Fruit fly (Drosophila melanogaster) whole organism, embryonic: Measurements from ENCODE around the gene slp1.
A peak's percentile ranks its signal among the peaks of the same experiment; 100 is the strongest.

ENCODE experiments used
- Ada2b ChIP-seq: fragments of 200-800 bp; sonication (Bioruptor generic); IDR thresholded peaks from 2 replicates; pipeline ENCODE4 v1.3.6; 2022; ENCODE audit warnings: missing biosample characterization, missing genetic modification characterization
- Blimp-1 ChIP-seq: fragments of 200-800 bp; sonication (Bioruptor generic); optimal IDR thresholded peaks from 3 replicates; lab custom pipeline; 2018; ENCODE audit warnings: missing biosample characterization, missing genetic modification characterization, mild to moderate bottlenecking, moderate library complexity, missing genetic modification reagents
- CG10366 ChIP-seq: fragments of 200-800 bp; sonication (Bioruptor generic); IDR thresholded peaks from 2 replicates; pipeline ENCODE4 v1.3.6; 2022; ENCODE audit warnings: missing biosample characterization, missing genetic modification characterization
- CG12391 ChIP-seq: fragments of 200-800 bp; sonication (Bioruptor generic); optimal IDR thresholded peaks from 3 replicates; lab custom pipeline; 2018; ENCODE audit warnings: missing biosample characterization, mild to moderate bottlenecking, missing genetic modification characterization, moderate library complexity
- CG1603 ChIP-seq: fragments of 200-800 bp; sonication (Bioruptor generic); optimal IDR thresholded peaks from 2 replicates; lab custom pipeline; 2019; ENCODE audit warnings: missing biosample characterization, mild to moderate bottlenecking, missing genetic modification characterization, moderate library complexity
- CG17568 ChIP-seq: fragments of 200-800 bp; sonication (Bioruptor generic); optimal IDR thresholded peaks from 2 replicates; lab custom pipeline; 2018; ENCODE audit warnings: missing biosample characterization, mild to moderate bottlenecking, missing genetic modification characterization, moderate library complexity
- CG17802 ChIP-seq: fragments of 200-800 bp; sonication (Bioruptor generic); optimal IDR thresholded peaks from 2 replicates; lab custom pipeline; 2018; ENCODE audit warnings: missing biosample characterization, mild to moderate bottlenecking, missing genetic modification characterization, moderate library complexity
- CG18262 ChIP-seq: fragments of 200-800 bp; optimal IDR thresholded peaks from 3 replicates; lab custom pipeline; 2019; ENCODE audit warnings: missing biosample characterization, mild to moderate bottlenecking, missing genetic modification characterization, moderate library complexity
- CG2120 ChIP-seq: fragments of 200-800 bp; sonication (Bioruptor generic); optimal IDR thresholded peaks from 3 replicates; lab custom pipeline; 2016; ENCODE audit warnings: missing biosample characterization, missing genetic modification characterization
- CG2199 ChIP-seq: fragments of 200-800 bp; sonication (Bioruptor generic); IDR thresholded peaks from 3 replicates; pipeline ENCODE4 v1.3.6; 2022; ENCODE audit warnings: missing biosample characterization, missing genetic modification characterization
- CG2712 ChIP-seq: fragments of 200-800 bp; optimal IDR thresholded peaks from 3 replicates; lab custom pipeline; 2019; ENCODE audit warnings: missing biosample characterization, mild to moderate bottlenecking, missing genetic modification characterization, moderate library complexity
- CG31441 ChIP-seq: fragments of 200-800 bp; sonication (Bioruptor generic); IDR thresholded peaks from 2 replicates; pipeline ENCODE4 v1.3.6; 2022; ENCODE audit warnings: missing biosample characterization, missing genetic modification characterization
- CG32772 ChIP-seq: fragments of 200-800 bp; sonication (Bioruptor generic); IDR thresholded peaks from 2 replicates; pipeline ENCODE4 v1.3.6; 2022; ENCODE audit warnings: missing biosample characterization, missing genetic modification characterization
- CG33557 ChIP-seq: fragments of 200-800 bp; sonication (Bioruptor generic); optimal IDR thresholded peaks from 2 replicates; lab custom pipeline; 2019; ENCODE audit warnings: missing biosample characterization, mild to moderate bottlenecking, missing genetic modification characterization, moderate library complexity
- CG3407 ChIP-seq: fragments of 200-800 bp; sonication (Bioruptor generic); optimal IDR thresholded peaks from 2 replicates; lab custom pipeline; 2018; ENCODE audit warnings: missing biosample characterization, mild to moderate bottlenecking, missing genetic modification characterization
- CG34422 ChIP-seq: fragments of 200-800 bp; sonication (Bioruptor generic); IDR thresholded peaks from 3 replicates; pipeline ENCODE4 v1.3.6; 2022; ENCODE audit warnings: missing biosample characterization, missing genetic modification characterization
- CG4424 ChIP-seq: fragments of 200-800 bp; sonication (Bioruptor generic); optimal IDR thresholded peaks from 3 replicates; lab custom pipeline; 2016; ENCODE audit warnings: missing biosample characterization, missing genetic modification characterization
- CG4730 ChIP-seq: fragments of 200-800 bp; sonication (Bioruptor generic); IDR thresholded peaks from 2 replicates; pipeline ENCODE4 v1.3.6; 2022; ENCODE audit warnings: missing biosample characterization, missing genetic modification characterization
- CG5953 ChIP-seq: fragments of 200-800 bp; sonication (Bioruptor generic); IDR thresholded peaks from 2 replicates; pipeline ENCODE4 v1.3.6; 2022; ENCODE audit warnings: missing biosample characterization, missing genetic modification characterization
- CG6254 ChIP-seq: fragments of 200-800 bp; sonication (Bioruptor generic); optimal IDR thresholded peaks from 3 replicates; lab custom pipeline; 2017; ENCODE audit warnings: mild to moderate bottlenecking, missing biosample characterization, missing genetic modification reagents, missing genetic modification characterization
- CG6689 ChIP-seq: fragments of 200-800 bp; sonication (Bioruptor generic); IDR thresholded peaks from 2 replicates; pipeline ENCODE4 v1.3.6; 2022; ENCODE audit warnings: missing biosample characterization, missing genetic modification characterization
- CG8359 ChIP-seq: fragments of 200-800 bp; sonication (Bioruptor generic); optimal IDR thresholded peaks from 2 replicates; lab custom pipeline; 2017; ENCODE audit warnings: missing biosample characterization, mild to moderate bottlenecking, missing genetic modification characterization, borderline replicate concordance
- CG8388 ChIP-seq: fragments of 200-800 bp; sonication (Bioruptor generic); optimal IDR thresholded peaks from 2 replicates; lab custom pipeline; 2019; ENCODE audit warnings: missing biosample characterization, mild to moderate bottlenecking, missing genetic modification characterization, moderate library complexity
- CG8478 ChIP-seq: fragments of >200 bp; optimal IDR thresholded peaks from 2 replicates; lab custom pipeline; 2018
- CG9876 ChIP-seq: fragments of 200-800 bp; sonication (Bioruptor generic); optimal IDR thresholded peaks from 2 replicates; lab custom pipeline; 2016; ENCODE audit warnings: missing biosample characterization, missing genetic modification characterization
- Camta ChIP-seq: fragments of 200-800 bp; sonication (Bioruptor generic); optimal IDR thresholded peaks from 2 replicates; lab custom pipeline; 2016; ENCODE audit warnings: missing biosample characterization, missing genetic modification characterization
- Lim3 ChIP-seq: fragments of 200-800 bp; sonication (Bioruptor generic); IDR thresholded peaks from 2 replicates; pipeline ENCODE4 v1.3.6; 2022; ENCODE audit warnings: missing biosample characterization, missing genetic modification characterization
- Oli ChIP-seq: fragments of 200-800 bp; sonication (Bioruptor generic); optimal IDR thresholded peaks from 2 replicates; lab custom pipeline; 2018; ENCODE audit warnings: missing biosample characterization, mild to moderate bottlenecking, missing genetic modification characterization, moderate library complexity
- Optix ChIP-seq: fragments of 200-800 bp; sonication (Bioruptor generic); IDR thresholded peaks from 3 replicates; pipeline ENCODE4 v1.3.6; 2022; ENCODE audit warnings: missing biosample characterization, missing genetic modification characterization
- az2 ChIP-seq: fragments of 200-800 bp; sonication (Bioruptor generic); optimal IDR thresholded peaks from 3 replicates; lab custom pipeline; 2016; ENCODE audit warnings: missing biosample characterization, missing genetic modification characterization
- cg ChIP-seq: fragments of 200-800 bp; sonication (Bioruptor generic); optimal IDR thresholded peaks from 3 replicates; lab custom pipeline; 2019; ENCODE audit warnings: missing biosample characterization, mild to moderate bottlenecking, missing genetic modification characterization, moderate library complexity
- chif ChIP-seq, 2 experiments: fragments of 200-800 bp; sonication (Bioruptor generic); optimal IDR thresholded peaks; 3 replicates each; lab custom pipeline; 2016; ENCODE audit warnings: missing biosample characterization in 2 of 2, missing genetic modification characterization in 2 of 2
- esg ChIP-seq: fragments of 200-800 bp; sonication (Bioruptor generic); conservative IDR thresholded peaks from 2 replicates; pipeline ENCODE4 v1.3.6; 2022; ENCODE audit warnings: missing biosample characterization, missing genetic modification characterization
- exex ChIP-seq: fragments of 200-800 bp; sonication (Bioruptor generic); optimal IDR thresholded peaks from 4 replicates; lab custom pipeline; 2018; ENCODE audit warnings: missing biosample characterization, mild to moderate bottlenecking, missing genetic modification characterization, moderate library complexity
- fru ChIP-seq: fragments of >200 bp; optimal IDR thresholded peaks from 2 replicates; lab custom pipeline; 2017
- kni ChIP-seq: fragments of 200-800 bp; sonication (Bioruptor generic); optimal IDR thresholded peaks from 3 replicates; lab custom pipeline; 2017; ENCODE audit warnings: mild to moderate bottlenecking, missing biosample characterization, missing genetic modification reagents, missing genetic modification characterization
- nmo ChIP-seq: fragments of 200-800 bp; sonication (Bioruptor generic); optimal IDR thresholded peaks from 2 replicates; lab custom pipeline; 2018; ENCODE audit warnings: missing biosample characterization, mild to moderate bottlenecking, missing genetic modification characterization, moderate library complexity
- phol ChIP-seq: fragments of 200-800 bp; sonication (Bioruptor generic); optimal IDR thresholded peaks from 3 replicates; lab custom pipeline; 2018; ENCODE audit warnings: missing biosample characterization, mild to moderate bottlenecking, missing genetic modification characterization, moderate library complexity
- pum ChIP-seq: fragments of 200-800 bp; sonication (Bioruptor generic); optimal IDR thresholded peaks from 2 replicates; lab custom pipeline; 2016; ENCODE audit warnings: missing biosample characterization, missing genetic modification characterization
- row ChIP-seq: fragments of 200-800 bp; sonication (Bioruptor generic); IDR thresholded peaks from 3 replicates; pipeline ENCODE4 v1.3.6; 2022; ENCODE audit warnings: missing biosample characterization, missing genetic modification characterization
- salm ChIP-seq: fragments of 200-800 bp; sonication (Bioruptor generic); optimal IDR thresholded peaks from 2 replicates; lab custom pipeline; 2018; ENCODE audit warnings: missing biosample characterization, mild to moderate bottlenecking, missing genetic modification characterization
- scrt ChIP-seq: fragments of 200-800 bp; sonication (Bioruptor generic); optimal IDR thresholded peaks from 2 replicates; lab custom pipeline; 2018; ENCODE audit warnings: missing biosample characterization, mild to moderate bottlenecking, missing genetic modification characterization, moderate library complexity
- sens ChIP-seq: fragments of 200-800 bp; sonication (Bioruptor generic); peaks from one replicate; lab custom pipeline; 2016; ENCODE audit warnings: missing biosample characterization, missing genetic modification characterization
- sisA ChIP-seq: fragments of 200-800 bp; sonication (Bioruptor generic); IDR thresholded peaks from 2 replicates; pipeline ENCODE4 v1.3.6; 2022; ENCODE audit warnings: missing biosample characterization, missing genetic modification characterization
- tin ChIP-seq: fragments of 200-800 bp; sonication (Bioruptor generic); optimal IDR thresholded peaks from 3 replicates; lab custom pipeline; 2016; ENCODE audit warnings: missing biosample characterization, missing genetic modification characterization
- trem ChIP-seq: fragments of 200-800 bp; optimal IDR thresholded peaks from 3 replicates; lab custom pipeline; 2019; ENCODE audit warnings: missing biosample characterization, mild to moderate bottlenecking, missing genetic modification characterization, moderate library complexity
- ttk ChIP-seq: fragments of 200-800 bp; sonication (Bioruptor generic); IDR thresholded peaks from 2 replicates; pipeline ENCODE4 v2.1.2; 2022; ENCODE audit warnings: missing biosample characterization, missing genetic modification characterization
- unpg ChIP-seq: fragments of 200-800 bp; sonication (Bioruptor generic); optimal IDR thresholded peaks from 3 replicates; lab custom pipeline; 2018; ENCODE audit warnings: missing biosample characterization, mild to moderate bottlenecking, missing genetic modification characterization, moderate library complexity
- usp ChIP-seq: fragments of >200 bp; optimal IDR thresholded peaks from 2 replicates; lab custom pipeline; 2017; ENCODE audit warnings: missing biosample characterization, missing genetic modification characterization
- zen ChIP-seq: fragments of 200-800 bp; sonication (Bioruptor generic); optimal IDR thresholded peaks from 3 replicates; lab custom pipeline; 2018; ENCODE audit warnings: missing biosample characterization, mild to moderate bottlenecking, missing genetic modification characterization, moderate library complexity
- zfh1 ChIP-seq: fragments of 200-800 bp; sonication (Bioruptor generic); IDR thresholded peaks from 3 replicates; pipeline ENCODE4 v1.3.6; 2022; ENCODE audit warnings: missing biosample characterization, missing genetic modification characterization

The slp1 gene

dm6 chr2L:3840975-3841374, 15.5 kb downstream of the slp1 start (continued):
- peak; percentile 39; the same call in 1 of the 2 replicates for TF ChIP-seq esg (GFP tag; lab: Robert Waterston, UW)
- TF ChIP-seq CG8478 (lab: Kevin White, UChicago) = no peak
- no peak for TF ChIP-seq scrt (GFP tag; lab: Kevin White, UChicago)
- peak; percentile 49 for TF ChIP-seq unpg
- TF ChIP-seq sens = peak; percentile 93
- TF ChIP-seq CG3407 = peak; percentile 24
- TF ChIP-seq CG17568 (GFP tag; lab: Kevin White, UChicago) = no peak
- TF ChIP-seq az2 = peak; percentile 12
- peak; percentile 19 for TF ChIP-seq tin
- TF ChIP-seq kni (GFP tag; lab: Kevin White, UChicago) = no peak
- TF ChIP-seq CG6689 = peak; percentile 45; the same call in 1 of the 2 replicates
- TF ChIP-seq CG6254 (GFP tag; lab: Kevin White, UChicago) = peak; percentile 49
- TF ChIP-seq zfh1 (GFP tag; lab: Robert Waterston, UW) = peak; percentile 66; the same call in 2 of the 3 replicates
- peak; percentile 51 for TF ChIP-seq zen (tag; lab: Kevin White, UChicago)
- no peak for TF ChIP-seq usp (GFP tag; lab: Kevin White, UChicago)
- peak; percentile 36 for TF ChIP-seq Camta (GFP tag; lab: Kevin White, UChicago)
- peak; percentile 39 for TF ChIP-seq CG8388
- peak; percentile 46 for TF ChIP-seq CG12391 (tag; lab: Kevin White, UChicago)
- TF ChIP-seq CG5953 = no peak
- peak; percentile 32; the same call in 1 of the 3 replicates for TF ChIP-seq row
- peak; percentile 56; the same call in 1 of the 2 replicates for TF ChIP-seq CG31441 (GFP tag; lab: Robert Waterston, UW)
- 0 out of 3 replicates have a peak, but pooled peaks have one; percentile 41 for TF ChIP-seq CG34422 (GFP tag; lab: Robert Waterston, UW)
- peak; percentile 38 for TF ChIP-seq CG4424 (GFP tag; lab: Kevin White, UChicago)
- TF ChIP-seq sisA = peak; percentile 52
- peak; percentile 62 for TF ChIP-seq CG2712
- peak; percentile 35; the same call in 1 of the 3 replicates for TF ChIP-seq Optix
- TF ChIP-seq cg (GFP tag; lab: Kevin White, UChicago) = no peak
- 0 out of 3 replicates have a peak, but pooled peaks have one; percentile 34 for TF ChIP-seq CG2199 (GFP tag; lab: Robert Waterston, UW)
- TF ChIP-seq CG33557 (GFP tag; lab: Kevin White, UChicago) = peak; percentile 38
- TF ChIP-seq Oli (tag; lab: Kevin White, UChicago) = peak; percentile 52
- no peak for TF ChIP-seq CG9876 (GFP tag; lab: Kevin White, UChicago)
- TF ChIP-seq nmo (GFP tag; lab: Kevin White, UChicago) = peak; percentile 49
- peak; percentile 72 for TF ChIP-seq CG1603 (tag; lab: Kevin White, UChicago)
- no peak for TF ChIP-seq CG2120 (GFP tag; lab: Kevin White, UChicago)
- TF ChIP-seq CG17802 (tag; lab: Kevin White, UChicago) = peak; percentile 15
- TF ChIP-seq ttk (GFP tag; lab: Robert Waterston, UW) = 0 out of 2 replicates have a peak, but pooled peaks have one; percentile 17
- TF ChIP-seq Blimp-1 = no peak
- TF ChIP-seq CG32772 (GFP tag; lab: Robert Waterston, UW) = 0 out of 2 replicates have a peak, but pooled peaks have one; percentile 19
- peak; percentile 2 for TF ChIP-seq pum
- TF ChIP-seq trem (tag; lab: Kevin White, UChicago) = peak; percentile 11
- peak; percentile 5 for TF ChIP-seq CG8359
- peak in 1 of 2 experiments; percentile 67 for TF ChIP-seq chif (GFP tag; optimal IDR thresholded peaks at IDR 0.05; lab: Kevin White, UChicago)
- TF ChIP-seq salm (tag; lab: Kevin White, UChicago) = no peak
- TF ChIP-seq CG10366 (GFP tag; lab: Robert Waterston, UW) = peak; percentile 57
- TF ChIP-seq phol (tag; lab: Kevin White, UChicago) = peak; percentile 60
- no peak for TF ChIP-seq Lim3 (GFP tag; lab: Robert Waterston, UW)
- no peak for TF ChIP-seq fru
- TF ChIP-seq Ada2b (GFP tag; lab: Robert Waterston, UW) = 0 out of 2 replicates have a peak, but pooled peaks have one; percentile 14
- 0 out of 2 replicates have a peak, but pooled peaks have one; percentile 35 for TF ChIP-seq CG4730 (GFP tag; lab: Robert Waterston, UW)
- peak; percentile 61 for TF ChIP-seq CG18262 (tag; lab: Kevin White, UChicago)
- TF ChIP-seq exex (tag; lab: Kevin White, UChicago) = no peak
